Worm (Caenorhabditis elegans): ENCODE results near the gene F53H4.4.

DNA sequence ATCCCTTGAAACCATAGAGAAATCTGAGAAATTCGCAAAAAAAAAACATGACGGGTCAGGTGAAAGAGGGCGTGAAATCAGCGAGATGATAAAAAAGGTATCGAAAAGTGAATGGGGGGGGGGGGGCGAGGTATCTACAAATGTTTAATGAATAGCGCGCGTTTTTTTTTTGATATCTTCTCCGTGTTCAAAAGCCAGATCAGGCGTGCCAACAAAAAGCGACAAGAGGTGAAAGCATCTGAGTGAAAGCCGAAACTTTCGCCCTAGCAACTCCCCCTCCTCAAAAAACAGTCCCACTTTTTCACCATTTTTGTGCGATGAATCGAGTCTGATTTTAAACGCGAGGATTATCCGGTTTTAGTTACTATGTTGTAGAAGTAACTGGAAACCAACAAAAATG lies 21.8 kb downstream of the F53H4.4 start:
- no peak for TF ChIP-seq B0310.2 (tag; optimal IDR thresholded peaks at IDR 0.05)
- no peak for TF ChIP-seq hmg-4 (GFP tag; optimal IDR thresholded peaks at IDR 0.05)

Data from whole organism, early embryonic.